Worm (Caenorhabditis elegans) whole organism, late embryonic: ENCODE results near the gene ram-2.
A peak's percentile ranks its signal among the peaks of the same experiment; 100 is the strongest.

ENCODE experiments used
- C08G9.2 ChIP-seq: sonication (generic microtip); optimal IDR thresholded peaks from 2 replicates; lab custom pipeline; 2016; ENCODE audit warnings: mild to moderate bottlenecking, missing genetic modification characterization, moderate library complexity, missing compliant biosample characterization
- F13H6.1 ChIP-seq: sonication (generic microtip); optimal IDR thresholded peaks from 2 replicates; lab custom pipeline; 2016; ENCODE audit warnings: missing genetic modification characterization, missing compliant biosample characterization
- K09A11.1 ChIP-seq: sonication (generic microtip); optimal IDR thresholded peaks from 2 replicates; lab custom pipeline; 2017; ENCODE audit warnings: antibody characterized with exemption, mild to moderate bottlenecking, missing genetic modification characterization, missing compliant biosample characterization; ENCODE audit not compliant: insufficient read depth
- T23F11.4 ChIP-seq: fragments of 200-800 bp; sonication (Bioruptor generic); optimal IDR thresholded peaks from 2 replicates; lab custom pipeline; 2018; ENCODE audit warnings: mild to moderate bottlenecking, missing genetic modification characterization, missing compliant biosample characterization
- ahr-1 ChIP-seq: sonication (generic microtip); optimal IDR thresholded peaks from 2 replicates; lab custom pipeline; 2016; ENCODE audit warnings: missing genetic modification characterization, missing compliant biosample characterization
- ama-1 ChIP-seq: fragments of 150-350 bp; optimal IDR thresholded peaks from 2 replicates; lab custom pipeline; 2014
- ceh-14 ChIP-seq: sonication (generic microtip); optimal IDR thresholded peaks from 2 replicates; lab custom pipeline; 2016; ENCODE audit warnings: missing genotype, missing genetic modification characterization, missing compliant biosample characterization
- ceh-2 ChIP-seq: sonication (generic microtip); optimal IDR thresholded peaks from 2 replicates; lab custom pipeline; 2016; ENCODE audit warnings: missing genotype, missing genetic modification characterization, missing compliant biosample characterization
- ceh-22 ChIP-seq: sonication (generic microtip); optimal IDR thresholded peaks from 2 replicates; lab custom pipeline; 2017; ENCODE audit warnings: missing biosample characterization, missing genetic modification characterization
- ceh-24 ChIP-seq: sonication (generic microtip); optimal IDR thresholded peaks from 2 replicates; lab custom pipeline; 2016; ENCODE audit warnings: mild to moderate bottlenecking, missing genetic modification characterization, missing compliant biosample characterization
- ceh-31 ChIP-seq: sonication (generic microtip); optimal IDR thresholded peaks from 2 replicates; lab custom pipeline; 2016; ENCODE audit warnings: missing genetic modification characterization, missing compliant biosample characterization
- ceh-34 ChIP-seq: sonication (generic microtip); optimal IDR thresholded peaks from 2 replicates; lab custom pipeline; 2016; ENCODE audit warnings: mild to moderate bottlenecking, missing genetic modification characterization, missing compliant biosample characterization
- ceh-45 ChIP-seq: fragments of 200-800 bp; sonication (Bioruptor generic); IDR thresholded peaks from 2 replicates; pipeline ENCODE4 v1.3.6; 2022; ENCODE audit warnings: missing genetic modification reagents, missing genetic modification characterization, missing compliant biosample characterization
- ceh-48 ChIP-seq: sonication (generic microtip); optimal IDR thresholded peaks from 2 replicates; lab custom pipeline; 2016; ENCODE audit warnings: missing genetic modification characterization, inconsistent platforms, missing compliant biosample characterization
- ceh-6 ChIP-seq: fragments of 200-800 bp; sonication (Bioruptor generic); optimal IDR thresholded peaks from 2 replicates; lab custom pipeline; 2018; ENCODE audit warnings: mild to moderate bottlenecking, missing genetic modification characterization, missing compliant biosample characterization
- che-1 ChIP-seq: sonication (generic microtip); optimal IDR thresholded peaks from 2 replicates; lab custom pipeline; 2016; ENCODE audit warnings: mild to moderate bottlenecking, missing genetic modification characterization, missing compliant biosample characterization
- dve-1 ChIP-seq: sonication (generic microtip); optimal IDR thresholded peaks from 2 replicates; lab custom pipeline; 2017; ENCODE audit warnings: antibody characterized with exemption, mild to moderate bottlenecking, missing genetic modification characterization, missing compliant biosample characterization
- elt-2 ChIP-seq: sonication (generic microtip); optimal IDR thresholded peaks from 2 replicates; lab custom pipeline; 2016; ENCODE audit warnings: missing genetic modification reagents, missing genetic modification characterization, missing compliant biosample characterization
- elt-4 ChIP-seq: sonication (generic microtip); optimal IDR thresholded peaks from 2 replicates; lab custom pipeline; 2016; ENCODE audit warnings: missing genetic modification characterization, missing compliant biosample characterization
- eyg-1 ChIP-seq: sonication (generic microtip); optimal IDR thresholded peaks from 2 replicates; lab custom pipeline; 2016; ENCODE audit warnings: missing genotype, missing genetic modification characterization, missing compliant biosample characterization
- fax-1 ChIP-seq: sonication (generic microtip); optimal IDR thresholded peaks from 2 replicates; lab custom pipeline; 2016; ENCODE audit warnings: missing genotype, missing genetic modification characterization, missing compliant biosample characterization
- fkh-10 ChIP-seq: fragments of 150-350 bp; optimal IDR thresholded peaks from 2 replicates; lab custom pipeline; 2014; ENCODE audit warnings: missing biosample characterization, missing genetic modification reagents, missing genetic modification characterization
- fkh-6 ChIP-seq: sonication (generic microtip); optimal IDR thresholded peaks from 2 replicates; lab custom pipeline; 2016; ENCODE audit warnings: missing genetic modification characterization, missing compliant biosample characterization
- hlh-13 ChIP-seq: fragments of 200-800 bp; sonication (Bioruptor generic); optimal IDR thresholded peaks from 2 replicates; lab custom pipeline; 2018; ENCODE audit warnings: mild to moderate bottlenecking, missing genetic modification characterization, missing compliant biosample characterization
- hlh-30 ChIP-seq: sonication (generic microtip); optimal IDR thresholded peaks from 2 replicates; lab custom pipeline; 2017; ENCODE audit warnings: antibody characterized with exemption, missing genetic modification characterization, missing compliant biosample characterization; ENCODE audit not compliant: insufficient read depth
- lim-6 ChIP-seq: sonication (generic microtip); optimal IDR thresholded peaks from 2 replicates; lab custom pipeline; 2016; ENCODE audit warnings: missing genetic modification characterization, missing compliant biosample characterization
- lin-11 ChIP-seq: fragments of 200-800 bp; sonication (Bioruptor generic); optimal IDR thresholded peaks from 2 replicates; lab custom pipeline; 2018; ENCODE audit warnings: mild to moderate bottlenecking, missing genetic modification characterization, missing compliant biosample characterization
- madf-2 ChIP-seq: sonication (generic microtip); optimal IDR thresholded peaks from 2 replicates; lab custom pipeline; 2017; ENCODE audit warnings: missing genetic modification characterization, missing compliant biosample characterization
- mec-3 ChIP-seq: sonication (generic microtip); optimal IDR thresholded peaks from 2 replicates; lab custom pipeline; 2016; ENCODE audit warnings: borderline replicate concordance, missing genetic modification characterization, missing compliant biosample characterization
- nhr-232 ChIP-seq: sonication (generic microtip); optimal IDR thresholded peaks from 2 replicates; lab custom pipeline; 2016; ENCODE audit warnings: missing genetic modification characterization, missing compliant biosample characterization
- npax-4 ChIP-seq: sonication (generic microtip); optimal IDR thresholded peaks from 2 replicates; lab custom pipeline; 2016; ENCODE audit warnings: missing genetic modification characterization, missing compliant biosample characterization
- pag-3 ChIP-seq: sonication (generic microtip); optimal IDR thresholded peaks from 2 replicates; lab custom pipeline; 2016; ENCODE audit warnings: missing compliant biosample characterization, missing genetic modification characterization, borderline replicate concordance
- pat-9 ChIP-seq: fragments of 200-800 bp; sonication (Bioruptor generic); optimal IDR thresholded peaks from 2 replicates; lab custom pipeline; 2018; ENCODE audit warnings: mild to moderate bottlenecking, missing genetic modification characterization, moderate library complexity, missing compliant biosample characterization
- pha-2 ChIP-seq: sonication (generic microtip); optimal IDR thresholded peaks from 2 replicates; lab custom pipeline; 2017; ENCODE audit warnings: mild to moderate bottlenecking, missing genetic modification characterization, missing compliant biosample characterization
- pqm-1 ChIP-seq: sonication (generic microtip); optimal IDR thresholded peaks from 2 replicates; lab custom pipeline; 2016; ENCODE audit warnings: missing genetic modification characterization, missing compliant biosample characterization
- pros-1 ChIP-seq: fragments of 150-350 bp; optimal IDR thresholded peaks from 2 replicates; lab custom pipeline; 2014; ENCODE audit warnings: missing biosample characterization, missing genetic modification reagents, missing genetic modification characterization
- rnt-1 ChIP-seq: sonication (generic microtip); optimal IDR thresholded peaks from 2 replicates; lab custom pipeline; 2016; ENCODE audit warnings: missing genetic modification characterization, missing compliant biosample characterization
- syd-9 ChIP-seq: sonication (generic microtip); optimal IDR thresholded peaks from 2 replicates; lab custom pipeline; 2016; ENCODE audit warnings: mild to moderate bottlenecking, missing genetic modification characterization, moderate library complexity, missing compliant biosample characterization
- tbx-2 ChIP-seq: sonication (generic microtip); optimal IDR thresholded peaks from 2 replicates; lab custom pipeline; 2016; ENCODE audit warnings: missing genetic modification characterization, missing compliant biosample characterization
- tbx-7 ChIP-seq: sonication (generic microtip); optimal IDR thresholded peaks from 2 replicates; lab custom pipeline; 2016; ENCODE audit warnings: missing genotype, missing genetic modification characterization, missing compliant biosample characterization
- ttx-3 ChIP-seq: sonication (generic microtip); optimal IDR thresholded peaks from 2 replicates; lab custom pipeline; 2016; ENCODE audit warnings: missing genetic modification reagents, missing genetic modification characterization, missing compliant biosample characterization
- unc-3 ChIP-seq, 2 experiments: fragments of 200-800 bp in 1 of 2; sonication (Bioruptor generic) in 1 of 2; sonication (generic microtip) in 1 of 2; conservative IDR thresholded peaks in 1 of 2; optimal IDR thresholded peaks in 1 of 2; 2 replicates each; pipeline versions ENCODE4 v1.3.6 to Lab custom; 2016 to 2022; ENCODE audit warnings: missing compliant biosample characterization in 2 of 2, missing genetic modification characterization in 2 of 2, missing genetic modification reagents in 1 of 2
- unc-42 ChIP-seq: sonication (generic microtip); optimal IDR thresholded peaks from 2 replicates; lab custom pipeline; 2016; ENCODE audit warnings: missing genotype, missing genetic modification characterization, missing compliant biosample characterization
- unc-55 ChIP-seq: sonication (generic microtip); optimal IDR thresholded peaks from 2 replicates; lab custom pipeline; 2017; ENCODE audit warnings: missing biosample characterization, missing genetic modification reagents, missing genetic modification characterization
- unc-86 ChIP-seq: sonication (generic microtip); optimal IDR thresholded peaks from 2 replicates; lab custom pipeline; 2016; ENCODE audit warnings: missing genetic modification characterization, missing compliant biosample characterization
- ztf-16 ChIP-seq: sonication (generic microtip); optimal IDR thresholded peaks from 2 replicates; lab custom pipeline; 2017; ENCODE audit warnings: missing genetic modification characterization, missing compliant biosample characterization

Gene ram-2

ce11 chrII:10995600-10995999, 21.1 kb downstream of the ram-2 start:
- no peak for TF ChIP-seq lim-6 (tag; lab: Kevin White, UChicago)
- TF ChIP-seq tbx-7 (tag; lab: Kevin White, UChicago): no peak
- no peak for TF ChIP-seq unc-3 (GFP tag; conservative IDR thresholded peaks at IDR 0.05; lab: Robert Waterston, UW)
- no peak for TF ChIP-seq unc-3 (tag; optimal IDR thresholded peaks at IDR 0.05; lab: Kevin White, UChicago)
- TF ChIP-seq syd-9: no peak
- no peak for TF ChIP-seq npax-4 (tag; lab: Kevin White, UChicago)
- no peak for TF ChIP-seq eyg-1
- TF ChIP-seq T23F11.4 (GFP tag; lab: Kevin White, UChicago): no peak
- no peak for TF ChIP-seq madf-2 (tag; lab: Kevin White, UChicago)
- TF ChIP-seq ceh-22 (tag; lab: Kevin White, UChicago): no peak
- no peak for TF ChIP-seq che-1 (tag; lab: Kevin White, UChicago)
- TF ChIP-seq fkh-6 (tag; lab: Kevin White, UChicago): no peak
- no peak for TF ChIP-seq ceh-45 (GFP tag; lab: Robert Waterston, UW)
- TF ChIP-seq, all 69 proteins: peak for 0

ce11 chrII:10993607-10994229, 23.0 kb downstream of the ram-2 start:
- TF ChIP-seq ceh-48 (tag; lab: Kevin White, UChicago) (no peak), C08G9.2 (no peak), pqm-1 (tag; lab: Kevin White, UChicago) (no peak), npax-4 (tag; lab: Kevin White, UChicago) (no peak), fax-1 (tag; lab: Kevin White, UChicago) (no peak), hlh-13 (GFP tag; lab: Kevin White, UChicago) (no peak), mec-3 (no peak), pat-9 (no peak)

DNA sequence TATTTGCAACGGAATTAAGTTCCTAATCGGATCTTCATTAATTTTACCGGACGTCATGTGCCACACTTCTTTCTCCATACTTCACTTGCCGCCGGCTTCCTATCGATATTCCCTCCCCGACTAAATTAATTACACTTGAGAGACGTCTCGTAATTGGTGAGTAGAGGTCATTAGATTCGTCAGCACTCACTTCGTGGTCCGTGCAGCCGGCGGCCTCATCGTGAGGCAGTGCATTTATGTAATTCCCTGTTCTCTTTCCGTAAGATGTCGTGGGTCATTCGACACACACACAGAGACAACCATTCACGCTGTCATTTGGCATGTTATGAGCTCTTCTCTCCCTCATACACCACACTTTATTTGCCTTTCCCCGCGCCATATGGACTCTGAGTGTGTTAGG, 26.1 kb downstream of the ram-2 start:
- no peak for TF ChIP-seq nhr-232
- TF ChIP-seq ceh-6 (GFP tag; lab: Kevin White, UChicago): no peak
- no peak for TF ChIP-seq K09A11.1 (tag; lab: Kevin White, UChicago)
- no peak for TF ChIP-seq pros-1 (tag; lab: Kevin White, UChicago)
- no peak for TF ChIP-seq ceh-24 (tag; lab: Kevin White, UChicago)
- peak; percentile 99 for TF ChIP-seq unc-42 (tag; lab: Kevin White, UChicago)
- no peak for TF ChIP-seq fkh-10 (GFP tag; lab: Kevin White, UChicago)
- no peak for TF ChIP-seq pqm-1 (tag; lab: Kevin White, UChicago)
- no peak for TF ChIP-seq elt-2 (tag; lab: Kevin White, UChicago)
- peak; percentile 39 for TF ChIP-seq ttx-3
- TF ChIP-seq pha-2: no peak
- TF ChIP-seq tbx-7 (tag; lab: Kevin White, UChicago): no peak
- no peak for TF ChIP-seq elt-4 (tag; lab: Kevin White, UChicago)
- TF ChIP-seq ceh-14 (tag; lab: Kevin White, UChicago): peak; percentile 66
- no peak for TF ChIP-seq ztf-16 (tag; lab: Kevin White, UChicago)
- no peak for TF ChIP-seq unc-86
- no peak for TF ChIP-seq rnt-1 (tag; lab: Kevin White, UChicago)
- TF ChIP-seq npax-4 (tag; lab: Kevin White, UChicago): no peak
- no peak for TF ChIP-seq lin-11 (tag; lab: Kevin White, UChicago)
- peak; percentile 2 for TF ChIP-seq ceh-48 (tag; lab: Kevin White, UChicago)
- TF ChIP-seq C08G9.2: no peak
- peak; percentile 52 for TF ChIP-seq tbx-2
- TF ChIP-seq pag-3 (tag; lab: Kevin White, UChicago): no peak
- no peak for TF ChIP-seq unc-55 (GFP tag; lab: Kevin White, UChicago)
- TF ChIP-seq F13H6.1 (tag; lab: Kevin White, UChicago): no peak
- TF ChIP-seq dve-1 (tag; lab: Kevin White, UChicago): no peak
- no peak for TF ChIP-seq ahr-1
- no peak for TF ChIP-seq syd-9
- no peak for TF ChIP-seq ceh-34 (tag; lab: Kevin White, UChicago)
- TF ChIP-seq ama-1 (lab: Kevin White, UChicago): no peak
- no peak for TF ChIP-seq T23F11.4 (GFP tag; lab: Kevin White, UChicago)
- TF ChIP-seq ceh-22 (tag; lab: Kevin White, UChicago): no peak
- TF ChIP-seq fkh-6 (tag; lab: Kevin White, UChicago): no peak
- TF ChIP-seq eyg-1: no peak
- no peak for TF ChIP-seq unc-3 (GFP tag; conservative IDR thresholded peaks at IDR 0.05; lab: Robert Waterston, UW)
- TF ChIP-seq unc-3 (tag; optimal IDR thresholded peaks at IDR 0.05; lab: Kevin White, UChicago): no peak
- peak; percentile 74 for TF ChIP-seq ceh-31 (tag; lab: Kevin White, UChicago)
- TF ChIP-seq ceh-2 (tag; lab: Kevin White, UChicago): no peak
- no peak for TF ChIP-seq hlh-30
